Worm (Caenorhabditis elegans) whole organism, L1 larva: Measurements from ENCODE around the gene F26F4.6.

ENCODE experiments used
- ama-1 ChIP-seq: fragments of 150-350 bp; optimal IDR thresholded peaks from 2 replicates; lab custom pipeline; 2014
- ceh-8 ChIP-seq: fragments of 200-800 bp; sonication (Bioruptor generic); optimal IDR thresholded peaks from 2 replicates; lab custom pipeline; 2018; ENCODE audit warnings: mild to moderate bottlenecking, missing genetic modification characterization, moderate library complexity, missing compliant biosample characterization
- elt-2 ChIP-seq: sonication (generic microtip); optimal IDR thresholded peaks from 2 replicates; lab custom pipeline; 2016; ENCODE audit warnings: missing genetic modification characterization, mild to moderate bottlenecking, inconsistent platforms, missing compliant biosample characterization, missing genetic modification reagents
- hpl-2 ChIP-seq: fragments of 150-350 bp; optimal IDR thresholded peaks from 2 replicates; lab custom pipeline; 2014; ENCODE audit warnings: missing biosample characterization, missing genetic modification reagents, missing genetic modification characterization
- lsy-2 ChIP-seq, 2 experiments: fragments of 150-350 bp; optimal IDR thresholded peaks; 2 replicates each; lab custom pipeline; 2014; ENCODE audit warnings: missing biosample characterization in 2 of 2, missing genetic modification characterization in 2 of 2
- mep-1 ChIP-seq: fragments of 150-350 bp; optimal IDR thresholded peaks from 2 replicates; lab custom pipeline; 2014; ENCODE audit warnings: missing biosample characterization, missing genetic modification characterization
- nhr-237 ChIP-seq: fragments of 150-350 bp; optimal IDR thresholded peaks from 2 replicates; lab custom pipeline; 2014; ENCODE audit warnings: missing biosample characterization, missing genetic modification characterization
- nhr-47 ChIP-seq: sonication (generic microtip); optimal IDR thresholded peaks from 2 replicates; lab custom pipeline; 2016; ENCODE audit warnings: mild to moderate bottlenecking, missing genetic modification characterization, moderate library complexity, missing compliant biosample characterization
- nhr-90 ChIP-seq: sonication (generic microtip); optimal IDR thresholded peaks from 2 replicates; lab custom pipeline; 2016; ENCODE audit warnings: mild to moderate bottlenecking, missing genetic modification characterization, missing compliant biosample characterization; ENCODE audit not compliant: poor library complexity
- skn-1 ChIP-seq: fragments of 150-350 bp; optimal IDR thresholded peaks from 2 replicates; lab custom pipeline; 2014; ENCODE audit warnings: missing biosample characterization, missing genetic modification characterization
- swsn-7 ChIP-seq: sonication (generic microtip); optimal IDR thresholded peaks from 2 replicates; lab custom pipeline; 2016; ENCODE audit warnings: missing genetic modification characterization, missing compliant biosample characterization
- tlp-1 ChIP-seq: fragments of 150-350 bp; optimal IDR thresholded peaks from 2 replicates; lab custom pipeline; 2014; ENCODE audit warnings: missing biosample characterization, missing genetic modification characterization
- unc-98 ChIP-seq: fragments of 200-800 bp; sonication (Bioruptor generic); IDR thresholded peaks from 2 replicates; pipeline ENCODE4 v1.3.6; 2022; ENCODE audit warnings: missing genetic modification characterization, missing compliant biosample characterization
- ztf-11 ChIP-seq, 2 experiments: sonication (generic microtip); optimal IDR thresholded peaks; 2 replicates each; lab custom pipeline; 2016 to 2017; ENCODE audit warnings: missing genetic modification characterization in 2 of 2, missing biosample characterization in 1 of 2, missing compliant biosample characterization in 1 of 2
- ztf-4 ChIP-seq: fragments of 150-350 bp; optimal IDR thresholded peaks from 2 replicates; lab custom pipeline; 2014; ENCODE audit warnings: missing biosample characterization, missing genetic modification characterization

F26F4.6 gene

DNA sequence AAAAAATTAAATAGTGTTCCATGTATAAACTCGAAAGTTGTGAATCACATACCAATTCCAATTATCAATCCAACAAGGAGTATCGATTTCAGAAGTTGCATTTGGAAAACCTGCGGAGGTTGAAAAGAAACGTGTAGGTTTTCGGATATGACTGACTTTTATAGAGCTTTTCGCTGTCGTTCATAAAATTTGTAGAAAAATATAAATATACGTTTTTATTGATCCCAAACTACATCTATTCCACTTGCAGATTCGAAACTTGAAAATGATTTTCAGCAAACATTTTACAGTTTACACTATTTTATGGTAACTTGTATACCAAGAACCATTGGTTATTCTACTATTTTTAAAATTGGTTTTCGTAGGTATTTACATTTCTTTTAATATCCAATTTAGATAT, 51.3 kb downstream of the F26F4.6 start, which contains the start of gene clec-156:
TSS of gene clec-156 (minus strand) at position 101 of the 400 bp plus-strand sequence.
- TF ChIP-seq ama-1 (lab: Kevin White, UChicago) = no peak
- no peak for TF ChIP-seq mep-1 (tag; lab: Kevin White, UChicago)
- TF ChIP-seq nhr-47 (tag; lab: Kevin White, UChicago) = no peak
- TF ChIP-seq ztf-11 (tag; optimal IDR thresholded peaks at IDR 0.05; lab: Kevin White, UChicago) = no peak
- no peak for TF ChIP-seq ceh-8 (GFP tag; lab: Kevin White, UChicago)
- no peak for TF ChIP-seq tlp-1 (tag; lab: Kevin White, UChicago)
- no peak for TF ChIP-seq swsn-7 (tag; lab: Kevin White, UChicago)
- no peak for TF ChIP-seq nhr-237 (tag; lab: Kevin White, UChicago)
- no peak for TF ChIP-seq ztf-4
- no peak for TF ChIP-seq skn-1 (tag; lab: Kevin White, UChicago)
- no peak for TF ChIP-seq unc-98
- TF ChIP-seq hpl-2 (GFP tag; lab: Kevin White, UChicago) = no peak
- TF ChIP-seq nhr-90 (tag; lab: Kevin White, UChicago) = no peak
- TF ChIP-seq elt-2 (tag; lab: Kevin White, UChicago) = no peak
- TF ChIP-seq lsy-2 (tag; optimal IDR thresholded peaks at IDR 0.05; lab: Kevin White, UChicago) = no peak
